Worm (Caenorhabditis elegans): ENCODE results near the gene M153.3.

DNA sequence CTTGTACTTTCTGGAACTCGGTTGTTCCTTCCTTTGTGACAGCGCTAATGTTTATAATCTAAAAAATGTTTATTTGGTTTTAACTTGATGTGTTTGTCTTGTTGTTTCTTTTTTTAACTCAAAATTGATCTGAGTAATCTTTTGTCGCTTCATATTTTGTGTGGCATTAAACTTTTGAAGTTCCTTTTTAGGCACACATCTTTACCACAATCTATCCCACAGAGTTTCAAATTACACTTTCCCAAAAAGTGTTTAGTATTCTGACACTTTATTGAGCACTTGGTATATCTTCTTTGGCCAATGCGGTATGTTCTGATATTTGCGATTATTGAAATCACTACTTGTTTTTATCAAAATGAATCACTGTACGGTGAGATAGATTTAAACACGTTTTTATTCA, 17.4 kb upstream of the M153.3 start, which contains the start of gene lgc-18:
- no peak for TF ChIP-seq F13H6.1 (tag; optimal IDR thresholded peaks at IDR 0.05)
- TF ChIP-seq ceh-2 (tag; optimal IDR thresholded peaks at IDR 0.05) = no peak
- no peak for TF ChIP-seq pha-4 (tag; optimal IDR thresholded peaks at IDR 0.05)
- no peak for TF ChIP-seq fkh-10 (GFP tag; optimal IDR thresholded peaks at IDR 0.05)
- no peak for TF ChIP-seq eyg-1 (tag; optimal IDR thresholded peaks at IDR 0.05)
- no peak for TF ChIP-seq ama-1 (optimal IDR thresholded peaks at IDR 0.05)
- TF ChIP-seq ceh-6 (GFP tag; optimal IDR thresholded peaks at IDR 0.05) = no peak
- no peak for TF ChIP-seq sox-4 (tag; optimal IDR thresholded peaks at IDR 0.05)
- no peak for TF ChIP-seq elt-2 (tag; optimal IDR thresholded peaks at IDR 0.05)
- no peak for TF ChIP-seq hlh-30 (tag; optimal IDR thresholded peaks at IDR 0.05; ENCODE audit: insufficient read depth)
- no peak for TF ChIP-seq ztf-16 (tag; optimal IDR thresholded peaks at IDR 0.05)
- TF ChIP-seq ets-4 (tag; optimal IDR thresholded peaks at IDR 0.05) = no peak
- TF ChIP-seq npax-4 (tag; optimal IDR thresholded peaks at IDR 0.05) = no peak
- TF ChIP-seq unc-86 (tag; optimal IDR thresholded peaks at IDR 0.05) = no peak

Measured in whole organism, late embryonic.